Worm (Caenorhabditis elegans): Measurements from ENCODE around the gene mdh-1.

- TF ChIP-seq hlh-13 (GFP tag; optimal IDR thresholded peaks at IDR 0.05) (no peak), nhr-11 (tag; optimal IDR thresholded peaks at IDR 0.05) (no peak)
Measured at ce11 chrV:6554308-6554707, 38.0 kb upstream of the mdh-1 start, which contains the start of gene K04A8.19.
